Fruit fly (Drosophila melanogaster) whole organism, embryonic: ENCODE measurements around the gene jb.

Experiments
- Atf6 ChIP-seq: fragments of 200-800 bp; sonication (Bioruptor generic); IDR thresholded peaks from 2 replicates; pipeline ENCODE4 v1.3.6; 2022; ENCODE audit warnings: missing biosample characterization, missing genetic modification characterization
- CG1024 ChIP-seq: fragments of 200-800 bp; sonication (Bioruptor generic); IDR thresholded peaks from 2 replicates; pipeline ENCODE4 v1.3.6; 2022; ENCODE audit warnings: missing biosample characterization, missing genetic modification characterization
- CG10267 ChIP-seq: fragments of 200-800 bp; sonication (Bioruptor generic); optimal IDR thresholded peaks from 2 replicates; lab custom pipeline; 2018; ENCODE audit warnings: missing biosample characterization, mild to moderate bottlenecking, missing genetic modification characterization, moderate library complexity
- CG10366 ChIP-seq: fragments of 200-800 bp; sonication (Bioruptor generic); IDR thresholded peaks from 2 replicates; pipeline ENCODE4 v1.3.6; 2022; ENCODE audit warnings: missing biosample characterization, missing genetic modification characterization
- CG13624 ChIP-seq: fragments of 200-800 bp; sonication (Bioruptor generic); optimal IDR thresholded peaks from 2 replicates; lab custom pipeline; 2016; ENCODE audit warnings: missing biosample characterization, missing genetic modification characterization
- CG14667 ChIP-seq: fragments of 200-800 bp; sonication (Bioruptor generic); IDR thresholded peaks from 2 replicates; pipeline ENCODE4 v1.3.6; 2022; ENCODE audit warnings: missing biosample characterization, missing genetic modification characterization
- CG15479 ChIP-seq: fragments of 200-800 bp; sonication (Bioruptor generic); optimal IDR thresholded peaks from 3 replicates; lab custom pipeline; 2019; ENCODE audit warnings: missing biosample characterization, mild to moderate bottlenecking, missing genetic modification characterization, moderate library complexity
- CG1792 ChIP-seq: fragments of 200-800 bp; sonication (Bioruptor generic); optimal IDR thresholded peaks from 2 replicates; lab custom pipeline; 2016; ENCODE audit warnings: missing biosample characterization, missing genetic modification characterization
- CG30020 ChIP-seq: fragments of 200-800 bp; optimal IDR thresholded peaks from 2 replicates; lab custom pipeline; 2019; ENCODE audit warnings: missing biosample characterization, mild to moderate bottlenecking, missing genetic modification characterization, moderate library complexity
- CG3838 ChIP-seq: fragments of 200-800 bp; sonication (Bioruptor generic); optimal IDR thresholded peaks from 3 replicates; lab custom pipeline; 2016; ENCODE audit warnings: missing biosample characterization, missing genetic modification characterization
- CG43689 ChIP-seq: fragments of 200-800 bp; sonication (Bioruptor generic); IDR thresholded peaks from 2 replicates; pipeline ENCODE4 v1.3.6; 2022; ENCODE audit warnings: missing biosample characterization, missing genetic modification characterization
- CG4424 ChIP-seq: fragments of 200-800 bp; sonication (Bioruptor generic); optimal IDR thresholded peaks from 3 replicates; lab custom pipeline; 2016; ENCODE audit warnings: missing biosample characterization, missing genetic modification characterization
- CG6654 ChIP-seq: fragments of 200-800 bp; sonication (Bioruptor generic); optimal IDR thresholded peaks from 2 replicates; lab custom pipeline; 2017; ENCODE audit warnings: missing biosample characterization, mild to moderate bottlenecking, missing genetic modification characterization
- CG6765 ChIP-seq: fragments of 200-800 bp; sonication (Bioruptor generic); optimal IDR thresholded peaks from 3 replicates; lab custom pipeline; 2017; ENCODE audit warnings: missing biosample characterization, mild to moderate bottlenecking, missing genetic modification characterization
- CG7786 ChIP-seq: fragments of 200-800 bp; sonication (Bioruptor generic); optimal IDR thresholded peaks from 2 replicates; lab custom pipeline; 2016; ENCODE audit warnings: missing biosample characterization, missing genetic modification characterization
- CG8765 ChIP-seq: fragments of 200-800 bp; sonication (Bioruptor generic); IDR thresholded peaks from 2 replicates; pipeline ENCODE4 v1.3.6; 2022; ENCODE audit warnings: missing biosample characterization, missing genetic modification characterization
- Dek ChIP-seq: fragments of 200-800 bp; sonication (Bioruptor generic); optimal IDR thresholded peaks from 3 replicates; lab custom pipeline; 2019; ENCODE audit warnings: missing biosample characterization, mild to moderate bottlenecking, missing genetic modification characterization, moderate library complexity
- Dip2 ChIP-seq: fragments of 200-800 bp; sonication (Bioruptor generic); IDR thresholded peaks from 2 replicates; pipeline ENCODE4 v1.3.6; 2022; ENCODE audit warnings: missing biosample characterization, missing genetic modification characterization
- Drgx ChIP-seq: fragments of 200-800 bp; sonication (Bioruptor generic); IDR thresholded peaks from 2 replicates; pipeline ENCODE4 v1.3.6; 2022; ENCODE audit warnings: missing biosample characterization, missing genetic modification characterization
- Ets65A ChIP-seq: fragments of 200-800 bp; sonication (Bioruptor generic); peaks from one replicate; lab custom pipeline; 2016; ENCODE audit warnings: missing biosample characterization, missing genetic modification characterization
- H15 ChIP-seq: fragments of 200-800 bp; sonication (Bioruptor generic); IDR thresholded peaks from 3 replicates; pipeline ENCODE4 v1.3.6; 2022; ENCODE audit warnings: missing biosample characterization, missing genetic modification characterization
- HLH3B ChIP-seq: fragments of 200-800 bp; sonication (Bioruptor generic); IDR thresholded peaks from 2 replicates; pipeline ENCODE4 v1.3.6; 2022; ENCODE audit warnings: missing biosample characterization, missing genetic modification characterization
- Hr51 ChIP-seq, 2 experiments: fragments of 200-800 bp; sonication (Bioruptor generic); optimal IDR thresholded peaks; 2 replicates in 1 of 2; 3 replicates in 1 of 2; lab custom pipeline; 2016 to 2018; ENCODE audit warnings: missing biosample characterization in 2 of 2, missing genetic modification characterization in 2 of 2, mild to moderate bottlenecking in 1 of 2, moderate library complexity in 1 of 2
- Lim3 ChIP-seq: fragments of 200-800 bp; sonication (Bioruptor generic); IDR thresholded peaks from 2 replicates; pipeline ENCODE4 v1.3.6; 2022; ENCODE audit warnings: missing biosample characterization, missing genetic modification characterization
- MESR4 ChIP-seq: fragments of 200-800 bp; sonication (Bioruptor generic); optimal IDR thresholded peaks from 2 replicates; lab custom pipeline; 2018; ENCODE audit warnings: missing biosample characterization, mild to moderate bottlenecking, missing genetic modification characterization, moderate library complexity
- Max ChIP-seq: fragments of 200-800 bp; sonication (Bioruptor generic); optimal IDR thresholded peaks from 2 replicates; lab custom pipeline; 2016; ENCODE audit warnings: missing biosample characterization, mild to moderate bottlenecking, missing genetic modification characterization
- NC2α ChIP-seq: fragments of 200-800 bp; sonication (Bioruptor generic); optimal IDR thresholded peaks from 2 replicates; lab custom pipeline; 2016; ENCODE audit warnings: missing biosample characterization, missing genetic modification characterization
- NK7.1 ChIP-seq: fragments of 200-800 bp; sonication (Bioruptor generic); optimal IDR thresholded peaks from 3 replicates; lab custom pipeline; 2016; ENCODE audit warnings: missing biosample characterization, missing genetic modification characterization
- Oli ChIP-seq: fragments of 200-800 bp; sonication (Bioruptor generic); optimal IDR thresholded peaks from 2 replicates; lab custom pipeline; 2018; ENCODE audit warnings: missing biosample characterization, mild to moderate bottlenecking, missing genetic modification characterization, moderate library complexity
- Rfx ChIP-seq: fragments of 200-800 bp; sonication (Bioruptor generic); IDR thresholded peaks from 2 replicates; pipeline ENCODE4 v1.3.6; 2022; ENCODE audit warnings: missing biosample characterization, missing genetic modification characterization
- abd-A ChIP-seq: fragments of 200-800 bp; sonication (Bioruptor generic); optimal IDR thresholded peaks from 3 replicates; lab custom pipeline; 2019; ENCODE audit warnings: missing biosample characterization, mild to moderate bottlenecking, missing genetic modification characterization, moderate library complexity
- ash1 ChIP-seq: fragments of 200-800 bp; sonication (Bioruptor generic); optimal IDR thresholded peaks from 2 replicates; lab custom pipeline; 2018; ENCODE audit warnings: missing biosample characterization, mild to moderate bottlenecking, missing genetic modification characterization
- bigmax ChIP-seq: fragments of 200-800 bp; sonication (Bioruptor generic); optimal IDR thresholded peaks from 2 replicates; lab custom pipeline; 2018; ENCODE audit warnings: missing biosample characterization, mild to moderate bottlenecking, missing genetic modification characterization
- chif ChIP-seq, 2 experiments: fragments of 200-800 bp; sonication (Bioruptor generic); optimal IDR thresholded peaks; 3 replicates each; lab custom pipeline; 2016; ENCODE audit warnings: missing biosample characterization in 2 of 2, missing genetic modification characterization in 2 of 2
- eve ChIP-seq, 2 experiments: fragments of >200 bp; optimal IDR thresholded peaks; 2 replicates each; lab custom pipeline; 2017; ENCODE audit warnings: missing biosample characterization in 2 of 2, missing genetic modification characterization in 2 of 2
- fd96Cb ChIP-seq: fragments of 200-800 bp; sonication (Bioruptor generic); optimal IDR thresholded peaks from 2 replicates; lab custom pipeline; 2018; ENCODE audit warnings: missing biosample characterization, mild to moderate bottlenecking, missing genetic modification characterization, moderate library complexity
- gfzf ChIP-seq: fragments of 200-800 bp; sonication (Bioruptor generic); optimal IDR thresholded peaks from 2 replicates; lab custom pipeline; 2016; ENCODE audit warnings: missing biosample characterization, mild to moderate bottlenecking, missing genetic modification characterization, moderate library complexity
- gsb-n ChIP-seq: fragments of 200-800 bp; sonication (Bioruptor generic); optimal IDR thresholded peaks from 3 replicates; lab custom pipeline; 2018; ENCODE audit warnings: missing biosample characterization, mild to moderate bottlenecking, missing genetic modification characterization
- hbn ChIP-seq: fragments of 200-800 bp; sonication (Bioruptor generic); IDR thresholded peaks from 2 replicates; pipeline ENCODE4 v1.3.6; 2022; ENCODE audit warnings: missing biosample characterization, missing genetic modification characterization; ENCODE audit not compliant: partially characterized antibody
- jigr1 ChIP-seq: fragments of 200-800 bp; sonication (Bioruptor generic); IDR thresholded peaks from 3 replicates; pipeline ENCODE4 v1.3.6; 2022; ENCODE audit warnings: missing biosample characterization, missing genetic modification characterization
- luna ChIP-seq: fragments of 200-800 bp; sonication (Bioruptor generic); optimal IDR thresholded peaks from 2 replicates; lab custom pipeline; 2016; ENCODE audit warnings: missing biosample characterization, missing genetic modification characterization
- mam ChIP-seq: fragments of 200-800 bp; sonication (Bioruptor generic); optimal IDR thresholded peaks from 3 replicates; lab custom pipeline; 2016; ENCODE audit warnings: missing biosample characterization, missing genetic modification characterization
- nmo ChIP-seq: fragments of 200-800 bp; sonication (Bioruptor generic); optimal IDR thresholded peaks from 2 replicates; lab custom pipeline; 2018; ENCODE audit warnings: missing biosample characterization, mild to moderate bottlenecking, missing genetic modification characterization, moderate library complexity
- pan ChIP-seq, 4 experiments: fragments of >200 bp in 3 of 4; fragments of 200-800 bp in 1 of 4; sonication (Bioruptor generic) in 1 of 4; optimal IDR thresholded peaks in 3 of 4; IDR thresholded peaks in 1 of 4; 2 replicates each; pipeline versions ENCODE4 v1.3.6 to Lab custom; 2017 to 2022; ENCODE audit warnings: missing biosample characterization in 2 of 4, missing genetic modification characterization in 2 of 4, mixed read lengths in 1 of 4
- peb ChIP-seq: fragments of 200-800 bp; sonication (Bioruptor generic); IDR thresholded peaks from 2 replicates; pipeline ENCODE4 v1.3.6; 2022; ENCODE audit warnings: missing biosample characterization, missing genetic modification characterization
- ranshi ChIP-seq: fragments of 200-800 bp; sonication (Bioruptor generic); IDR thresholded peaks from 2 replicates; pipeline ENCODE4 v1.3.6; 2022; ENCODE audit warnings: missing biosample characterization, missing genetic modification characterization
- sd ChIP-seq: fragments of 200-800 bp; sonication (Bioruptor generic); optimal IDR thresholded peaks from 3 replicates; lab custom pipeline; 2018; ENCODE audit warnings: missing biosample characterization, mild to moderate bottlenecking, missing genetic modification characterization, moderate library complexity
- wor ChIP-seq: fragments of 200-800 bp; sonication (Bioruptor generic); IDR thresholded peaks from 2 replicates; pipeline ENCODE4 v1.3.6; 2022; ENCODE audit warnings: missing biosample characterization, missing genetic modification characterization
- zfh2 ChIP-seq: fragments of 200-800 bp; sonication (Bioruptor generic); optimal IDR thresholded peaks from 2 replicates; lab custom pipeline; 2016; ENCODE audit warnings: missing biosample characterization, missing genetic modification characterization

Gene jb

DNA sequence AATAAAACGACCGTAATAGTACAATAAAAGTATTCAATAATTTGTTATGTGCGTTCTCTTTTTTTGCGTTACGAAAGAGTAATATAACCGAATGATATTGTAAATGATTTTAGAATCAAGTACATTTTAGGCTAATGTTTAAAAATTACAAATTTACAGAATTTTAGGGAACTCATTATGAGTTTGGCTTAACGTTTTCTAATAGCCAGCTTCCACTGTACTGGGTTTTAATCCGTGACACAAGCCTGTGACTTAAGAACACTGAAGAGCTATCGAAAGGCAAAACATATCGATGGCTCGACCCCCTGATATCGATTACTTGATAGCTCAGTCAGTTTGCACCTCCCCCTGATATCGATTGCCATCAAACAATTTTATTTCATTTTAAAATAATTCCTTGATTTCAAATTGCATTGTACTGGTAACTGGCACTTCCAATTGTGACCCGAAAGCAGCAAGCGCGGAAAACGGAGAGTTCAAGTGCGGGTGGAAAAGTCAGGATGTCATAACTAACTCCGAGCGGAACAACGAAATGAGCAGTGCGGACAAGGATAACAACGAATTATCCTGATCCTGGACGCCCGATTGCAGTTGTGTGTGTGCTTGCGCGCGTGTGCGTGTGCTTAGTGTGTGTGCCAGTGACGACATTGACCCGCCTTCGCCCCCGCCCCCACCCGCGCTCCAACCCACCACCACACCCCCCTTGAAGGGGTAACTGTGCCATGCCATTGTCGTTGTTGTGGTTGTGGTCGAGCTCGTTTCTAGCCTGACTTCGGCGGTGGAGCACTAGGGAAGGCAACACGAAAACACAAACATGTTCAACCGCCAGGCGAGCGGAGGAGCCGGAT is 3.7 kb upstream of the jb start, which contains the start of gene HERC2 (continued):
- TF ChIP-seq Rfx (GFP tag; lab: Robert Waterston, UW) (peak; percentile 81), H15 (peak; percentile 51; the same call in 1 of the 3 replicates), CG15479 (GFP tag; lab: Kevin White, UChicago) (no peak), mam (peak; percentile 73), CG10366 (peak; percentile 52), CG1792 (GFP tag; lab: Kevin White, UChicago) (peak; percentile 41), CG14667 (GFP tag; lab: Robert Waterston, UW) (peak; percentile 34; the same call in 1 of the 2 replicates), HLH3B (peak; percentile 34; the same call in 1 of the 2 replicates), CG6654 (no peak), peb (no peak), Dip2 (GFP tag; lab: Robert Waterston, UW) (no peak), CG3838 (GFP tag; lab: Kevin White, UChicago) (no peak), NC2α (no peak), Hr51 (GFP tag; optimal IDR thresholded peaks at IDR 0.05; lab: Kevin White, UChicago) (no peak), luna (GFP tag; lab: Kevin White, UChicago) (no peak), Drgx (0 out of 2 replicates have a peak, but pooled peaks have one; percentile 16), ranshi (GFP tag; lab: Robert Waterston, UW) (no peak; the same call in 1 of the 2 replicates), chif (GFP tag; optimal IDR thresholded peaks at IDR 0.05; lab: Kevin White, UChicago) (peak in 1 of 2 experiments; percentile 64), pan (optimal IDR thresholded peaks at IDR 0.05; lab: Kevin White, UChicago) (no peak), pan (GFP tag; optimal IDR thresholded peaks at IDR 0.05 in 1 of 2, IDR thresholded peaks at IDR 0.05 in 1 of 2) (peak in 1 of 2 experiments; percentile 56), jigr1 (GFP tag; lab: Robert Waterston, UW) (no peak), Dek (peak; percentile 12), nmo (GFP tag; lab: Kevin White, UChicago) (peak; percentile 45), gfzf (peak; percentile 33), eve (GFP tag; optimal IDR thresholded peaks at IDR 0.05; lab: Kevin White, UChicago) (no peak), hbn (GFP tag; lab: Robert Waterston, UW) (peak; percentile 82), Atf6 (GFP tag; lab: Robert Waterston, UW) (no peak), CG13624 (GFP tag; lab: Kevin White, UChicago) (peak; percentile 55), gsb-n (tag; lab: Kevin White, UChicago) (no peak), abd-A (no peak), CG10267 (tag; lab: Kevin White, UChicago) (peak; percentile 46), Oli (tag; lab: Kevin White, UChicago) (peak; percentile 15), wor (GFP tag; lab: Robert Waterston, UW) (no peak), CG6765 (GFP tag; lab: Kevin White, UChicago) (no peak), CG8765 (GFP tag; lab: Robert Waterston, UW) (no peak), Ets65A (GFP tag; lab: Kevin White, UChicago) (peak; percentile 93), MESR4 (peak; percentile 78), bigmax (no peak), Lim3 (GFP tag; lab: Robert Waterston, UW) (no peak), CG7786 (GFP tag; lab: Kevin White, UChicago) (peak; percentile 67), zfh2 (peak; percentile 56), Max (GFP tag; lab: Kevin White, UChicago) (peak; percentile 25), CG43689 (no peak), sd (tag; lab: Kevin White, UChicago) (no peak), CG1024 (GFP tag; lab: Robert Waterston, UW) (peak; percentile 55; the same call in 1 of the 2 replicates), CG30020 (tag; lab: Kevin White, UChicago) (peak; percentile 46), CG4424 (GFP tag; lab: Kevin White, UChicago) (no peak), NK7.1 (GFP tag; lab: Kevin White, UChicago) (no peak), fd96Cb (peak; percentile 16), ash1 (no peak)
